Worm (Caenorhabditis elegans) whole organism, L4 larva: ENCODE measurements around the gene nas-4.

ENCODE experiments used
- F10B5.3 ChIP-seq: sonication (generic microtip); optimal IDR thresholded peaks from 2 replicates; lab custom pipeline; 2016; ENCODE audit warnings: mild to moderate bottlenecking, missing genetic modification characterization, missing compliant biosample characterization
- F26F4.8 ChIP-seq: fragments of 200-800 bp; sonication (Bioruptor generic); conservative IDR thresholded peaks from 2 replicates; pipeline ENCODE4 v1.3.6; 2022; ENCODE audit warnings: missing genetic modification characterization, missing compliant biosample characterization
- F37D6.2 ChIP-seq: sonication (generic microtip); optimal IDR thresholded peaks from 2 replicates; lab custom pipeline; 2016; ENCODE audit warnings: mild to moderate bottlenecking, missing genetic modification characterization, missing compliant biosample characterization
- T20F7.1 ChIP-seq: fragments of 200-800 bp; sonication (Bioruptor generic); optimal IDR thresholded peaks from 2 replicates; lab custom pipeline; 2018; ENCODE audit warnings: mild to moderate bottlenecking, missing genetic modification characterization, missing compliant biosample characterization
- arid-1 ChIP-seq: fragments of 200-800 bp; sonication (Bioruptor generic); conservative IDR thresholded peaks from 2 replicates; pipeline ENCODE4 v1.3.6; 2022; ENCODE audit warnings: missing genetic modification reagents, missing genetic modification characterization, missing compliant biosample characterization
- ceh-44 ChIP-seq: fragments of 200-800 bp; sonication (Bioruptor generic); IDR thresholded peaks from 2 replicates; pipeline ENCODE4 v1.3.6; 2022; ENCODE audit warnings: missing genetic modification reagents, missing genetic modification characterization, missing compliant biosample characterization
- ces-1 ChIP-seq: fragments of 150-350 bp; sonication (generic microtip); optimal IDR thresholded peaks from 4 replicates; lab custom pipeline; 2014; ENCODE audit warnings: missing biosample characterization, missing genetic modification reagents, missing genetic modification characterization
- ctbp-1 ChIP-seq: fragments of 200-800 bp; sonication (Bioruptor generic); IDR thresholded peaks from 2 replicates; pipeline ENCODE4 v1.3.6; 2022; ENCODE audit warnings: missing genetic modification reagents, missing genetic modification characterization, missing compliant biosample characterization
- daf-12 ChIP-seq: fragments of 150-350 bp; optimal IDR thresholded peaks from 2 replicates; lab custom pipeline; 2014; ENCODE audit warnings: missing biosample characterization, missing genetic modification reagents, missing genetic modification characterization
- daf-19 ChIP-seq: fragments of 200-800 bp; sonication (Bioruptor generic); conservative IDR thresholded peaks from 2 replicates; pipeline ENCODE4 v1.3.6; 2022; ENCODE audit warnings: missing genetic modification characterization, missing compliant biosample characterization
- dmd-6 ChIP-seq: fragments of 200-800 bp; sonication (Bioruptor generic); IDR thresholded peaks from 2 replicates; pipeline ENCODE4 v1.3.6; 2022; ENCODE audit warnings: missing genetic modification reagents, missing genetic modification characterization, missing compliant biosample characterization
- egl-27 ChIP-seq: sonication (generic microtip); optimal IDR thresholded peaks from 3 replicates; lab custom pipeline; 2017; ENCODE audit warnings: missing biosample characterization, missing genetic modification reagents, missing genetic modification characterization
- hif-1 ChIP-seq, 2 experiments: sonication (generic microtip); optimal IDR thresholded peaks; 2 replicates each; lab custom pipeline; 2016 to 2017; ENCODE audit warnings: missing compliant biosample characterization in 2 of 2, missing genetic modification characterization in 2 of 2, missing genetic modification reagents in 2 of 2, missing genotype in 2 of 2, mild to moderate bottlenecking in 1 of 2
- hlh-30 ChIP-seq: sonication (generic microtip); optimal IDR thresholded peaks from 2 replicates; lab custom pipeline; 2017; ENCODE audit warnings: antibody characterized with exemption, mild to moderate bottlenecking, missing genetic modification characterization, missing compliant biosample characterization; ENCODE audit not compliant: insufficient read depth
- hmg-1.1 ChIP-seq: fragments of 200-800 bp; sonication (Bioruptor generic); IDR thresholded peaks from 2 replicates; pipeline ENCODE4 v1.3.6; 2022; ENCODE audit warnings: missing genetic modification reagents, missing genetic modification characterization, missing compliant biosample characterization
- jun-1 ChIP-seq: fragments of 150-350 bp; optimal IDR thresholded peaks from 2 replicates; lab custom pipeline; 2014; ENCODE audit warnings: missing biosample characterization, missing genetic modification reagents, missing genetic modification characterization
- lin-29 ChIP-seq: fragments of 200-800 bp; sonication (Bioruptor generic); IDR thresholded peaks from 2 replicates; pipeline ENCODE4 v1.3.6; 2022; ENCODE audit warnings: missing genetic modification reagents, missing genetic modification characterization, missing compliant biosample characterization
- mdl-1 ChIP-seq, 2 experiments: fragments of 150-350 bp in 1 of 2; sonication (generic microtip) in 1 of 2; optimal IDR thresholded peaks; 2 replicates each; lab custom pipeline; 2014 to 2017; ENCODE audit warnings: missing biosample characterization in 2 of 2, missing genetic modification characterization in 2 of 2
- mdt-29 ChIP-seq: fragments of 200-800 bp; sonication (Bioruptor generic); IDR thresholded peaks from 2 replicates; pipeline ENCODE4 v1.3.6; 2022; ENCODE audit warnings: missing genetic modification reagents, missing genetic modification characterization, missing compliant biosample characterization
- mxl-3 ChIP-seq: fragments of 200-800 bp; sonication (Bioruptor generic); optimal IDR thresholded peaks from 2 replicates; lab custom pipeline; 2018; ENCODE audit warnings: mild to moderate bottlenecking, missing genetic modification characterization, missing compliant biosample characterization
- nhr-102 ChIP-seq: sonication (generic microtip); optimal IDR thresholded peaks from 2 replicates; lab custom pipeline; 2016; ENCODE audit warnings: mild to moderate bottlenecking, missing genetic modification characterization, moderate library complexity, missing compliant biosample characterization
- nhr-11 ChIP-seq: fragments of 150-350 bp; optimal IDR thresholded peaks from 2 replicates; lab custom pipeline; 2014; ENCODE audit warnings: missing biosample characterization, missing genetic modification characterization
- nhr-111 ChIP-seq: fragments of 200-800 bp; sonication (Bioruptor generic); optimal IDR thresholded peaks from 2 replicates; lab custom pipeline; 2018; ENCODE audit warnings: mild to moderate bottlenecking, missing genetic modification characterization, missing compliant biosample characterization
- nhr-25 ChIP-seq: sonication (generic microtip); optimal IDR thresholded peaks from 2 replicates; lab custom pipeline; 2017; ENCODE audit warnings: missing genetic modification characterization, mild to moderate bottlenecking, missing compliant biosample characterization, antibody characterized with exemption, moderate library complexity, borderline replicate concordance; ENCODE audit not compliant: insufficient read depth
- nhr-28 ChIP-seq: fragments of 150-350 bp; optimal IDR thresholded peaks from 2 replicates; lab custom pipeline; 2014; ENCODE audit warnings: missing biosample characterization, missing genetic modification characterization
- pha-4 ChIP-seq, 2 experiments: fragments of 150-350 bp in 1 of 2; fragments of 200-800 bp in 1 of 2; sonication (Bioruptor generic) in 1 of 2; IDR thresholded peaks in 1 of 2; optimal IDR thresholded peaks in 1 of 2; 2 replicates each; pipeline versions ENCODE4 v1.3.6 to Lab custom; 2014 to 2022; ENCODE audit warnings: missing genetic modification characterization in 2 of 2, missing genetic modification reagents in 2 of 2, missing biosample characterization in 1 of 2, missing compliant biosample characterization in 1 of 2
- set-16 ChIP-seq: fragments of 200-800 bp; sonication (Bioruptor generic); IDR thresholded peaks from 2 replicates; pipeline ENCODE4 v1.3.6; 2022; ENCODE audit warnings: missing genetic modification reagents, missing genetic modification characterization, missing compliant biosample characterization
- spr-1 ChIP-seq: sonication (generic microtip); optimal IDR thresholded peaks from 2 replicates; lab custom pipeline; 2016; ENCODE audit warnings: mild to moderate bottlenecking, missing genetic modification characterization, missing compliant biosample characterization
- unc-62 ChIP-seq, 3 experiments: fragments of 150-350 bp in 1 of 3; sonication (generic microtip); optimal IDR thresholded peaks in 2 of 3; peaks in 1 of 3; 1 replicate in 1 of 3; 2 replicates in 2 of 3; lab custom pipeline; 2014 to 2017; ENCODE audit warnings: missing biosample characterization in 3 of 3, missing genetic modification characterization in 3 of 3, missing genetic modification reagents in 3 of 3, missing genotype in 1 of 3
- zfp-3 ChIP-seq: fragments of 200-800 bp; sonication (Bioruptor generic); conservative IDR thresholded peaks from 2 replicates; pipeline ENCODE4 v1.3.6; 2022; ENCODE audit warnings: missing genetic modification reagents, missing genetic modification characterization, missing compliant biosample characterization

The nas-4 gene

DNA sequence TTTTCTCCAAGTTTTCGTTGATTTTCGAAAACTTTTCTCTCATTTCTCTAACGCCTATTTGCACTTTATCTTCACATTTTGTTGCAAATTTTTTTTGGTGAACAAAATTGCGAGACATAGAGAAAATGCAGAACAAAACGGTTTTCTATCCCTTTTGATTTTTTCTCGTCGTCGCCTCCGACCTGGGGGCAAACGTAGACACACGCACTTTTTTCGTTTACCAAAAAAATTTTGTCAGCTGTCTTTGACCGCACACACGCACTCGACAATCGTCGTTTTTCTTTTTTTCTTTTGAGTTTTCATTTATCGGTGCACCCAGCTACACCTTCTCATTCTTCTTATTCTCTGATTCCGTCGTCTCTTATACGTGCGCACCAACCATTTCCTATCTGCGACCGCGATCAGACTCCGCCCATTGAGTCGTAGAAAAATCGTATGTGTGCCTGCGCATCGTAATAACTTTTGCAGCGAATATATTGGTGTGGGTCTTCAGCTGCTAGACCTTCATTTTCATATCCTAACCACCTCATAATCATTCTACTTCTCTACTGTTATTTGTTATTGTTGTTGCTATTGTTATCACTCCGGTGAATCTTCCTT, 53.0 kb downstream of the nas-4 start (continued):
- peak; percentile 25 for TF ChIP-seq nhr-25 (tag; lab: Kevin White, UChicago)
- peak; percentile 38 for TF ChIP-seq mxl-3
- no peak for TF ChIP-seq set-16 (GFP tag; lab: Robert Waterston, UW)
- TF ChIP-seq F10B5.3 = no peak
- no peak for TF ChIP-seq ceh-44 (GFP tag; lab: Robert Waterston, UW)
- TF ChIP-seq ctbp-1 (GFP tag; lab: Robert Waterston, UW) = 0 out of 2 replicates have a peak, but pooled peaks have one; percentile 10
- TF ChIP-seq daf-19 (GFP tag; lab: Robert Waterston, UW) = 0 out of 2 replicates have a peak, but pooled peaks have one; percentile 25
- no peak for TF ChIP-seq zfp-3
- peak; percentile 77 for TF ChIP-seq dmd-6 (GFP tag; lab: Robert Waterston, UW)
- TF ChIP-seq nhr-111 (GFP tag; lab: Kevin White, UChicago) = no peak
- TF ChIP-seq egl-27 = no peak
- no peak for TF ChIP-seq F37D6.2 (tag; lab: Kevin White, UChicago)
- TF ChIP-seq pha-4 (GFP tag; IDR thresholded peaks at IDR 0.05; lab: Robert Waterston, UW) = no peak
- TF ChIP-seq pha-4 (tag; optimal IDR thresholded peaks at IDR 0.05; lab: Kevin White, UChicago) = no peak
- no peak for TF ChIP-seq daf-12 (tag; lab: Kevin White, UChicago)
- TF ChIP-seq unc-62 (GFP tag; optimal IDR thresholded peaks at IDR 0.05 in 1 of 2; lab: Kevin White, UChicago) = peak in 1 of 2 experiments; percentile 99
- no peak for TF ChIP-seq unc-62 (tag; optimal IDR thresholded peaks at IDR 0.05; lab: Kevin White, UChicago)
- no peak for TF ChIP-seq T20F7.1 (GFP tag; lab: Kevin White, UChicago)
- peak; percentile 77 for TF ChIP-seq nhr-28 (tag; lab: Kevin White, UChicago)
- TF ChIP-seq arid-1 (GFP tag; lab: Robert Waterston, UW) = no peak
- 0 out of 2 replicates have a peak, but pooled peaks have one; percentile 10 for TF ChIP-seq lin-29
- TF ChIP-seq nhr-11 (tag; lab: Kevin White, UChicago) = peak; percentile 28
- no peak for TF ChIP-seq spr-1 (tag; lab: Kevin White, UChicago)
- TF ChIP-seq jun-1 (tag; lab: Kevin White, UChicago) = no peak
- 0 out of 2 replicates have a peak, but pooled peaks have one; percentile 14 for TF ChIP-seq hmg-1.1
- no peak for TF ChIP-seq mdt-29 (GFP tag; lab: Robert Waterston, UW)
- TF ChIP-seq F26F4.8 (GFP tag; lab: Robert Waterston, UW) = no peak
- TF ChIP-seq nhr-102 = peak; percentile 11
- peak; percentile 69 for TF ChIP-seq hlh-30 (tag; lab: Kevin White, UChicago)
- peak in 1 of 2 experiments; percentile 43 for TF ChIP-seq mdl-1 (tag; optimal IDR thresholded peaks at IDR 0.05; lab: Kevin White, UChicago)
- TF ChIP-seq ces-1 (GFP tag; lab: Kevin White, UChicago) = no peak
- TF ChIP-seq hif-1 (tag; optimal IDR thresholded peaks at IDR 0.05; lab: Kevin White, UChicago) = no peak
